Fruit fly (Drosophila melanogaster) whole organism, embryonic: ENCODE data around the gene CG6470.

Source experiments
- Atf6 ChIP-seq: fragments of 200-800 bp; sonication (Bioruptor generic); IDR thresholded peaks from 2 replicates; pipeline ENCODE4 v1.3.6; 2022; ENCODE audit warnings: missing biosample characterization, missing genetic modification characterization
- Blimp-1 ChIP-seq: fragments of 200-800 bp; sonication (Bioruptor generic); optimal IDR thresholded peaks from 3 replicates; lab custom pipeline; 2018; ENCODE audit warnings: missing biosample characterization, missing genetic modification characterization, mild to moderate bottlenecking, moderate library complexity, missing genetic modification reagents
- CG10321 ChIP-seq: fragments of 200-800 bp; sonication (Bioruptor generic); IDR thresholded peaks from 2 replicates; pipeline ENCODE4 v1.3.6; 2022; ENCODE audit warnings: missing biosample characterization, missing genetic modification characterization
- CG10543 ChIP-seq: fragments of 200-800 bp; sonication (Bioruptor generic); optimal IDR thresholded peaks from 3 replicates; lab custom pipeline; 2017; ENCODE audit warnings: missing biosample characterization, mild to moderate bottlenecking, missing genetic modification characterization, moderate library complexity
- CG10565 ChIP-seq: fragments of 200-800 bp; sonication (Bioruptor generic); optimal IDR thresholded peaks from 3 replicates; lab custom pipeline; 2016; ENCODE audit warnings: missing biosample characterization, mild to moderate bottlenecking, missing genetic modification characterization
- CG11695 ChIP-seq: fragments of 200-800 bp; sonication (Bioruptor generic); IDR thresholded peaks from 3 replicates; pipeline ENCODE4 v1.3.6; 2022; ENCODE audit warnings: missing biosample characterization, missing genetic modification characterization
- CG12299 ChIP-seq: fragments of 200-800 bp; sonication (Bioruptor generic); optimal IDR thresholded peaks from 2 replicates; lab custom pipeline; 2018; ENCODE audit warnings: missing biosample characterization, mild to moderate bottlenecking, missing genetic modification characterization
- CG15073 ChIP-seq: fragments of 200-800 bp; sonication (Bioruptor generic); optimal IDR thresholded peaks from 2 replicates; lab custom pipeline; 2016; ENCODE audit warnings: missing biosample characterization, missing genetic modification characterization
- CG1603 ChIP-seq: fragments of 200-800 bp; sonication (Bioruptor generic); optimal IDR thresholded peaks from 2 replicates; lab custom pipeline; 2019; ENCODE audit warnings: missing biosample characterization, mild to moderate bottlenecking, missing genetic modification characterization, moderate library complexity
- CG18619 ChIP-seq: fragments of 200-800 bp; sonication (Bioruptor generic); optimal IDR thresholded peaks from 3 replicates; lab custom pipeline; 2017; ENCODE audit warnings: missing biosample characterization, mild to moderate bottlenecking, missing genetic modification characterization
- CG2202 ChIP-seq: fragments of 200-800 bp; sonication (Bioruptor generic); optimal IDR thresholded peaks from 2 replicates; lab custom pipeline; 2018; ENCODE audit warnings: missing biosample characterization, mild to moderate bottlenecking, missing genetic modification characterization
- CG4854 ChIP-seq: fragments of 200-800 bp; sonication (Bioruptor generic); optimal IDR thresholded peaks from 2 replicates; lab custom pipeline; 2016; ENCODE audit warnings: missing biosample characterization, missing genetic modification characterization, inconsistent platforms
- CG6272 ChIP-seq: fragments of 200-800 bp; sonication (Bioruptor generic); IDR thresholded peaks from 2 replicates; pipeline ENCODE4 v1.3.6; 2022; ENCODE audit warnings: missing biosample characterization, missing genetic modification characterization
- CG9609 ChIP-seq: fragments of 200-800 bp; sonication (Bioruptor generic); optimal IDR thresholded peaks from 3 replicates; lab custom pipeline; 2016; ENCODE audit warnings: missing biosample characterization, missing genetic modification characterization
- CrebB ChIP-seq: fragments of 200-800 bp; sonication (Bioruptor generic); optimal IDR thresholded peaks from 3 replicates; lab custom pipeline; 2018; ENCODE audit warnings: missing biosample characterization, mild to moderate bottlenecking, missing genetic modification characterization
- Deaf1 ChIP-seq: fragments of 200-800 bp; optimal IDR thresholded peaks from 3 replicates; lab custom pipeline; 2019; ENCODE audit warnings: missing biosample characterization, mild to moderate bottlenecking, missing genetic modification characterization, moderate library complexity
- Gug ChIP-seq: fragments of 200-800 bp; sonication (Bioruptor generic); IDR thresholded peaks from 4 replicates; pipeline ENCODE4 v1.3.6; 2022; ENCODE audit warnings: missing biosample characterization, missing genetic modification characterization
- H15 ChIP-seq: fragments of 200-800 bp; sonication (Bioruptor generic); IDR thresholded peaks from 3 replicates; pipeline ENCODE4 v1.3.6; 2022; ENCODE audit warnings: missing biosample characterization, missing genetic modification characterization
- HLH3B ChIP-seq: fragments of 200-800 bp; sonication (Bioruptor generic); IDR thresholded peaks from 2 replicates; pipeline ENCODE4 v1.3.6; 2022; ENCODE audit warnings: missing biosample characterization, missing genetic modification characterization
- HmgD ChIP-seq: fragments of 200-800 bp; sonication (Bioruptor generic); optimal IDR thresholded peaks from 3 replicates; lab custom pipeline; 2016; ENCODE audit warnings: missing biosample characterization, missing genetic modification characterization
- Hmx ChIP-seq: fragments of 200-800 bp; sonication (Bioruptor generic); optimal IDR thresholded peaks from 2 replicates; lab custom pipeline; 2016; ENCODE audit warnings: missing biosample characterization, missing genetic modification characterization
- Hr51 ChIP-seq, 2 experiments: fragments of 200-800 bp; sonication (Bioruptor generic); optimal IDR thresholded peaks; 2 replicates in 1 of 2; 3 replicates in 1 of 2; lab custom pipeline; 2016 to 2018; ENCODE audit warnings: missing biosample characterization in 2 of 2, missing genetic modification characterization in 2 of 2, mild to moderate bottlenecking in 1 of 2, moderate library complexity in 1 of 2
- Med ChIP-seq: fragments of 200-800 bp; sonication (Bioruptor generic); peaks from one replicate; lab custom pipeline; 2016; ENCODE audit warnings: missing biosample characterization, missing genetic modification characterization, mild to moderate bottlenecking, inconsistent platforms, moderate library complexity
- NK7.1 ChIP-seq: fragments of 200-800 bp; sonication (Bioruptor generic); optimal IDR thresholded peaks from 3 replicates; lab custom pipeline; 2016; ENCODE audit warnings: missing biosample characterization, missing genetic modification characterization
- Neu2 ChIP-seq: fragments of 200-800 bp; sonication (Bioruptor generic); optimal IDR thresholded peaks from 3 replicates; lab custom pipeline; 2016; ENCODE audit warnings: missing biosample characterization, missing genetic modification characterization, borderline replicate concordance
- Oli ChIP-seq: fragments of 200-800 bp; sonication (Bioruptor generic); optimal IDR thresholded peaks from 2 replicates; lab custom pipeline; 2018; ENCODE audit warnings: missing biosample characterization, mild to moderate bottlenecking, missing genetic modification characterization, moderate library complexity
- Side ChIP-seq: fragments of 200-800 bp; sonication (Bioruptor generic); optimal IDR thresholded peaks from 2 replicates; lab custom pipeline; 2016; ENCODE audit warnings: missing biosample characterization, missing genetic modification characterization
- Vsx1 ChIP-seq: fragments of 200-800 bp; sonication (Bioruptor generic); optimal IDR thresholded peaks from 2 replicates; lab custom pipeline; 2017; ENCODE audit warnings: missing biosample characterization, mild to moderate bottlenecking, missing genetic modification characterization, missing genetic modification reagents
- cato ChIP-seq: fragments of 200-800 bp; sonication (Bioruptor generic); optimal IDR thresholded peaks from 2 replicates; lab custom pipeline; 2016; ENCODE audit warnings: missing biosample characterization, missing genetic modification characterization, borderline replicate concordance
- crp ChIP-seq, 2 experiments: fragments of 200-800 bp; sonication (Bioruptor generic); optimal IDR thresholded peaks; 2 replicates in 1 of 2; 3 replicates in 1 of 2; lab custom pipeline; 2017; ENCODE audit warnings: missing biosample characterization in 2 of 2, missing genetic modification characterization in 2 of 2, mild to moderate bottlenecking in 1 of 2, moderate library complexity in 1 of 2
- disco-r ChIP-seq: fragments of 200-800 bp; sonication (Bioruptor generic); optimal IDR thresholded peaks from 2 replicates; lab custom pipeline; 2016; ENCODE audit warnings: missing biosample characterization, missing genetic modification characterization
- dm ChIP-seq: fragments of 200-800 bp; sonication (Bioruptor generic); optimal IDR thresholded peaks from 3 replicates; lab custom pipeline; 2016; ENCODE audit warnings: missing biosample characterization, missing genetic modification characterization
- insv ChIP-seq, 2 experiments: fragments of 200-800 bp; sonication (Bioruptor generic); optimal IDR thresholded peaks; 3 replicates each; lab custom pipeline; 2016 to 2018; ENCODE audit warnings: missing biosample characterization in 2 of 2, missing genetic modification characterization in 2 of 2
- oc ChIP-seq: fragments of 200-800 bp; sonication (Bioruptor generic); optimal IDR thresholded peaks from 2 replicates; lab custom pipeline; 2018; ENCODE audit warnings: missing biosample characterization, mild to moderate bottlenecking, missing genetic modification characterization, moderate library complexity
- odd ChIP-seq: fragments of 200-800 bp; sonication (Bioruptor generic); optimal IDR thresholded peaks from 2 replicates; lab custom pipeline; 2017; ENCODE audit warnings: missing biosample characterization, mild to moderate bottlenecking, missing genetic modification characterization
- pros ChIP-seq: fragments of 200-800 bp; sonication (Bioruptor generic); optimal IDR thresholded peaks from 3 replicates; lab custom pipeline; 2019; ENCODE audit warnings: missing biosample characterization, mild to moderate bottlenecking, missing genetic modification characterization, moderate library complexity
- ro ChIP-seq: fragments of 200-800 bp; sonication (Bioruptor generic); IDR thresholded peaks from 2 replicates; pipeline ENCODE4 v1.3.6; 2022; ENCODE audit warnings: missing biosample characterization, missing genetic modification characterization
- row ChIP-seq: fragments of 200-800 bp; sonication (Bioruptor generic); IDR thresholded peaks from 3 replicates; pipeline ENCODE4 v1.3.6; 2022; ENCODE audit warnings: missing biosample characterization, missing genetic modification characterization
- sd ChIP-seq: fragments of 200-800 bp; sonication (Bioruptor generic); optimal IDR thresholded peaks from 3 replicates; lab custom pipeline; 2018; ENCODE audit warnings: missing biosample characterization, mild to moderate bottlenecking, missing genetic modification characterization, moderate library complexity
- slou ChIP-seq: fragments of 200-800 bp; sonication (Bioruptor generic); optimal IDR thresholded peaks from 3 replicates; lab custom pipeline; 2016; ENCODE audit warnings: missing biosample characterization, missing genetic modification characterization
- stc ChIP-seq: fragments of 200-800 bp; sonication (Bioruptor generic); IDR thresholded peaks from 2 replicates; pipeline ENCODE4 v1.3.6; 2022; ENCODE audit warnings: missing biosample characterization, missing genetic modification characterization
- zfh1 ChIP-seq: fragments of 200-800 bp; sonication (Bioruptor generic); IDR thresholded peaks from 3 replicates; pipeline ENCODE4 v1.3.6; 2022; ENCODE audit warnings: missing biosample characterization, missing genetic modification characterization

The CG6470 gene

DNA sequence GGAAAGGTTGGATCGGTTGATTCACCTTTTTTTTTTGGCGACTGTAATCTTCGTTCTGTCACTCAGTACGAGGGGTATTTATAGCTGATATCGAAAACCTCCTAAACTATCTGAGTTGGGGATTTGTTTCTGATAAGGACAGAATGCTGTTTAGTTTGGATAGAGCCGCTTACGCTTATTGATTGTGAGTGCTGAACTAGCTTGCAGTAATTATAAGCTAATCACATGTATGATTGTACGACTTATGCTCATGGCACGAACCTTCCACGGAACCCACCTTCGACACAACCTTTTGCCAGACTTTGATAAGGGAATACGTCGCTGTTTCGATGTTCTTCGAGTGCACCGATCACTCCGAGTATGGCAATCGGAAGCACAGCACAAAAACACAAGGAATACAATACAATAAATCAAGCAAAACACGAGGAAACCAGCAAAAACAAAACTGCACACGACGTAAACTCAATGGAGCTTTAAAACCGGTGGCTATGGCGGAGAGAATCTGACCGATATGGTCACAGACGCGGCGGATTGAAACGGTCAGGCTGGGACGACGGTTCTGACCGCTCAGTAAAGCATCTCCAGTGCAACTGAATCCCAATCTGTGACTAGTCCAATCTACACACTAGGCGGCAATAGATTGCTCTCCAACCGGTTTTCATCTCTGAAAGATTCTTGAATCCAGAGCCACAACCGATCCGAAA is 28.2 kb downstream of the CG6470 start, which contains the start of gene psh (continued):
- TF ChIP-seq sd (tag; lab: Kevin White, UChicago) (peak; percentile 28), HLH3B (no peak), insv (GFP tag; optimal IDR thresholded peaks at IDR 0.05; lab: Kevin White, UChicago) (no peak), cato (GFP tag; lab: Kevin White, UChicago) (no peak), ro (GFP tag; lab: Robert Waterston, UW) (no peak), CG10565 (GFP tag; lab: Kevin White, UChicago) (no peak), disco-r (GFP tag; lab: Kevin White, UChicago) (no peak), Blimp-1 (GFP tag; lab: Kevin White, UChicago) (no peak), crp (GFP tag; optimal IDR thresholded peaks at IDR 0.05; lab: Kevin White, UChicago) (no peak), NK7.1 (no peak), Med (GFP tag; lab: Kevin White, UChicago) (no peak), Oli (no peak), slou (GFP tag; lab: Kevin White, UChicago) (no peak), CG4854 (GFP tag; lab: Kevin White, UChicago) (no peak), pros (GFP tag; lab: Kevin White, UChicago) (no peak), zfh1 (GFP tag; lab: Robert Waterston, UW) (no peak), CG10543 (no peak), Hr51 (GFP tag; optimal IDR thresholded peaks at IDR 0.05; lab: Kevin White, UChicago) (no peak), CG11695 (peak; percentile 70), Side (GFP tag; lab: Kevin White, UChicago) (no peak), row (GFP tag; lab: Robert Waterston, UW) (0 out of 3 replicates have a peak, but pooled peaks have one; percentile 7), Neu2 (no peak), CG18619 (GFP tag; lab: Kevin White, UChicago) (no peak), Vsx1 (GFP tag; lab: Kevin White, UChicago) (peak; percentile 4), Deaf1 (tag; lab: Kevin White, UChicago) (peak; percentile 13), CG6272 (GFP tag; lab: Robert Waterston, UW) (no peak), CG1603 (tag; lab: Kevin White, UChicago) (no peak), CG2202 (tag; lab: Kevin White, UChicago) (no peak), oc (tag; lab: Kevin White, UChicago) (no peak), odd (GFP tag; lab: Kevin White, UChicago) (no peak), CG15073 (GFP tag; lab: Kevin White, UChicago) (no peak), CG12299 (tag; lab: Kevin White, UChicago) (no peak), Gug (GFP tag; lab: Robert Waterston, UW) (no peak), H15 (GFP tag; lab: Robert Waterston, UW) (no peak), CG10321 (GFP tag; lab: Robert Waterston, UW) (no peak), stc (GFP tag; lab: Robert Waterston, UW) (no peak), CG9609 (GFP tag; lab: Kevin White, UChicago) (no peak), HmgD (no peak), dm (GFP tag; lab: Kevin White, UChicago) (no peak), Hmx (GFP tag; lab: Kevin White, UChicago) (no peak), CrebB (no peak), Atf6 (GFP tag; lab: Robert Waterston, UW) (no peak)
